Worm (Caenorhabditis elegans): Measurements from ENCODE around the gene spp-3.

DNA sequence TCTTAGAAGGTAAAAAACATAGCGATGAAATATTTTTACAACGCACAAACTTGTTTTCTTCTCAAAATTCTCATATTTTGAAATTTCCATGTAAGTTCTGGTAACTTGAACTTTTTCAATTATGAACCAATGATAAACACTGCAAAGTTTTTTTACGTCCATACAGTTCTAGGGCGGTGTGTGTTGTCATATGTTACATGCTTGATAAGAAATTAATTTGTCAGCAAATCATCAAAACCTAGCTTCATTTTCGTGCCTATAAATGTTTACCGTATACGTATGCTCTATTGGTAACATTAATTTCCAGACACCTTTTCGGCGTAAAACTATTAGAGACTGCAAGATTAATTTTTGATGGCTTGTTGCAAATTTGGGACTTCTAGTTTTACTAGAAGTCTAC is 28.1 kb upstream of the spp-3 start:
- no peak for TF ChIP-seq skn-1 (tag; optimal IDR thresholded peaks at IDR 0.05)
- TF ChIP-seq ztf-11 (tag; optimal IDR thresholded peaks at IDR 0.05) = no peak
- TF ChIP-seq blmp-1 (tag; optimal IDR thresholded peaks at IDR 0.05) = no peak
- no peak for TF ChIP-seq ama-1 (optimal IDR thresholded peaks at IDR 0.05)
